Fruit fly (Drosophila melanogaster) whole organism, embryonic: ENCODE measurements around the gene neur.
A peak's percentile ranks its signal among the peaks of the same experiment; 100 is the strongest.

Source experiments
- Antp ChIP-seq: fragments of 200-800 bp; sonication (Bioruptor generic); optimal IDR thresholded peaks from 3 replicates; lab custom pipeline; 2016; ENCODE audit warnings: missing biosample characterization, missing genetic modification characterization
- Bdp1 ChIP-seq: fragments of 200-800 bp; sonication (Bioruptor generic); optimal IDR thresholded peaks from 3 replicates; lab custom pipeline; 2016; ENCODE audit warnings: missing biosample characterization, missing genetic modification characterization
- BtbVII ChIP-seq: fragments of 200-800 bp; sonication (Bioruptor generic); optimal IDR thresholded peaks from 3 replicates; lab custom pipeline; 2017; ENCODE audit warnings: missing biosample characterization, mild to moderate bottlenecking, missing genetic modification characterization
- CG10209 ChIP-seq: fragments of 200-800 bp; sonication (Bioruptor generic); optimal IDR thresholded peaks from 3 replicates; lab custom pipeline; 2017; ENCODE audit warnings: missing biosample characterization, mild to moderate bottlenecking, missing genetic modification characterization, missing genetic modification reagents
- CG11456 ChIP-seq: fragments of 200-800 bp; sonication (Bioruptor generic); IDR thresholded peaks from 3 replicates; pipeline ENCODE4 v1.3.6; 2022; ENCODE audit warnings: missing biosample characterization, missing genetic modification characterization
- CG12391 ChIP-seq: fragments of 200-800 bp; sonication (Bioruptor generic); optimal IDR thresholded peaks from 3 replicates; lab custom pipeline; 2018; ENCODE audit warnings: missing biosample characterization, mild to moderate bottlenecking, missing genetic modification characterization, moderate library complexity
- CG1602 ChIP-seq: fragments of 200-800 bp; sonication (Bioruptor generic); optimal IDR thresholded peaks from 3 replicates; lab custom pipeline; 2016; ENCODE audit warnings: missing biosample characterization, missing genetic modification characterization
- CG1603 ChIP-seq: fragments of 200-800 bp; sonication (Bioruptor generic); optimal IDR thresholded peaks from 2 replicates; lab custom pipeline; 2019; ENCODE audit warnings: missing biosample characterization, mild to moderate bottlenecking, missing genetic modification characterization, moderate library complexity
- CG17359 ChIP-seq: fragments of 200-800 bp; sonication (Bioruptor generic); optimal IDR thresholded peaks from 3 replicates; lab custom pipeline; 2018; ENCODE audit warnings: missing biosample characterization, mild to moderate bottlenecking, missing genetic modification characterization, moderate library complexity
- CG17802 ChIP-seq: fragments of 200-800 bp; sonication (Bioruptor generic); optimal IDR thresholded peaks from 2 replicates; lab custom pipeline; 2018; ENCODE audit warnings: missing biosample characterization, mild to moderate bottlenecking, missing genetic modification characterization, moderate library complexity
- CG1792 ChIP-seq: fragments of 200-800 bp; sonication (Bioruptor generic); optimal IDR thresholded peaks from 2 replicates; lab custom pipeline; 2016; ENCODE audit warnings: missing biosample characterization, missing genetic modification characterization
- CG18619 ChIP-seq: fragments of 200-800 bp; sonication (Bioruptor generic); optimal IDR thresholded peaks from 3 replicates; lab custom pipeline; 2017; ENCODE audit warnings: missing biosample characterization, mild to moderate bottlenecking, missing genetic modification characterization
- CG30403 ChIP-seq: fragments of 200-800 bp; sonication (Bioruptor generic); optimal IDR thresholded peaks from 3 replicates; lab custom pipeline; 2016; ENCODE audit warnings: missing biosample characterization, missing genetic modification characterization
- CG31365 ChIP-seq: fragments of 200-800 bp; sonication (Bioruptor generic); optimal IDR thresholded peaks from 2 replicates; lab custom pipeline; 2018; ENCODE audit warnings: missing biosample characterization, mild to moderate bottlenecking, missing genetic modification characterization
- CG4424 ChIP-seq: fragments of 200-800 bp; sonication (Bioruptor generic); optimal IDR thresholded peaks from 3 replicates; lab custom pipeline; 2016; ENCODE audit warnings: missing biosample characterization, missing genetic modification characterization
- CG5953 ChIP-seq: fragments of 200-800 bp; sonication (Bioruptor generic); IDR thresholded peaks from 2 replicates; pipeline ENCODE4 v1.3.6; 2022; ENCODE audit warnings: missing biosample characterization, missing genetic modification characterization
- CG7786 ChIP-seq: fragments of 200-800 bp; sonication (Bioruptor generic); optimal IDR thresholded peaks from 2 replicates; lab custom pipeline; 2016; ENCODE audit warnings: missing biosample characterization, missing genetic modification characterization
- CG8290 ChIP-seq, 3 experiments: fragments of 200-800 bp; sonication (Bioruptor generic); optimal IDR thresholded peaks; 2 replicates each; lab custom pipeline; 2016 to 2019; ENCODE audit warnings: missing biosample characterization in 3 of 3, missing genetic modification characterization in 3 of 3, mild to moderate bottlenecking in 2 of 3, moderate library complexity in 1 of 3
- CG8944 ChIP-seq: fragments of 200-800 bp; sonication (Bioruptor generic); optimal IDR thresholded peaks from 3 replicates; lab custom pipeline; 2016; ENCODE audit warnings: missing biosample characterization, missing genetic modification characterization
- CG9817 ChIP-seq: fragments of 200-800 bp; sonication (Bioruptor generic); optimal IDR thresholded peaks from 2 replicates; lab custom pipeline; 2018; ENCODE audit warnings: missing biosample characterization, mild to moderate bottlenecking, missing genetic modification characterization, moderate library complexity
- Camta ChIP-seq: fragments of 200-800 bp; sonication (Bioruptor generic); optimal IDR thresholded peaks from 2 replicates; lab custom pipeline; 2016; ENCODE audit warnings: missing biosample characterization, missing genetic modification characterization
- Doc3 ChIP-seq: fragments of 200-800 bp; sonication (Bioruptor generic); IDR thresholded peaks from 3 replicates; pipeline ENCODE4 v1.3.6; 2022; ENCODE audit warnings: missing biosample characterization, missing genetic modification characterization; ENCODE audit not compliant: partially characterized antibody
- Drgx ChIP-seq: fragments of 200-800 bp; sonication (Bioruptor generic); IDR thresholded peaks from 2 replicates; pipeline ENCODE4 v1.3.6; 2022; ENCODE audit warnings: missing biosample characterization, missing genetic modification characterization
- Fer3 ChIP-seq: fragments of 200-800 bp; sonication (Bioruptor generic); optimal IDR thresholded peaks from 2 replicates; lab custom pipeline; 2018; ENCODE audit warnings: missing biosample characterization, mild to moderate bottlenecking, missing genetic modification characterization, moderate library complexity
- HLH3B ChIP-seq: fragments of 200-800 bp; sonication (Bioruptor generic); IDR thresholded peaks from 2 replicates; pipeline ENCODE4 v1.3.6; 2022; ENCODE audit warnings: missing biosample characterization, missing genetic modification characterization
- Hr51 ChIP-seq, 2 experiments: fragments of 200-800 bp; sonication (Bioruptor generic); optimal IDR thresholded peaks; 2 replicates in 1 of 2; 3 replicates in 1 of 2; lab custom pipeline; 2016 to 2018; ENCODE audit warnings: missing biosample characterization in 2 of 2, missing genetic modification characterization in 2 of 2, mild to moderate bottlenecking in 1 of 2, moderate library complexity in 1 of 2
- Hsf ChIP-seq: fragments of 200-800 bp; sonication (Bioruptor generic); optimal IDR thresholded peaks from 3 replicates; lab custom pipeline; 2016; ENCODE audit warnings: missing biosample characterization, missing genetic modification characterization
- MTF-1 ChIP-seq: fragments of 200-800 bp; sonication (Bioruptor generic); optimal IDR thresholded peaks from 2 replicates; lab custom pipeline; 2018; ENCODE audit warnings: missing biosample characterization, mild to moderate bottlenecking, missing genetic modification characterization, borderline replicate concordance
- Mes4 ChIP-seq: fragments of 200-800 bp; sonication (Bioruptor generic); optimal IDR thresholded peaks from 2 replicates; lab custom pipeline; 2016; ENCODE audit warnings: missing biosample characterization, missing genetic modification characterization
- Nf-YB ChIP-seq: fragments of 200-800 bp; sonication (Bioruptor generic); optimal IDR thresholded peaks from 3 replicates; lab custom pipeline; 2019; ENCODE audit warnings: missing biosample characterization, mild to moderate bottlenecking, missing genetic modification characterization, moderate library complexity
- Nf-YC ChIP-seq: fragments of 200-800 bp; optimal IDR thresholded peaks from 3 replicates; lab custom pipeline; 2019; ENCODE audit warnings: missing biosample characterization, mild to moderate bottlenecking, missing genetic modification characterization, moderate library complexity
- Rx ChIP-seq: fragments of 200-800 bp; sonication (Bioruptor generic); IDR thresholded peaks from 2 replicates; pipeline ENCODE4 v1.3.6; 2022; ENCODE audit warnings: missing biosample characterization, missing genetic modification characterization
- Spps ChIP-seq: fragments of 200-800 bp; sonication (Bioruptor generic); optimal IDR thresholded peaks from 2 replicates; lab custom pipeline; 2018; ENCODE audit warnings: missing biosample characterization, mild to moderate bottlenecking, missing genetic modification characterization
- Sry-δ ChIP-seq: fragments of 200-800 bp; sonication (Bioruptor generic); optimal IDR thresholded peaks from 2 replicates; lab custom pipeline; 2016; ENCODE audit warnings: missing biosample characterization, missing genetic modification characterization
- Taf1 ChIP-seq: fragments of 200-800 bp; sonication (Bioruptor generic); IDR thresholded peaks from 2 replicates; pipeline ENCODE4 v1.3.6; 2022; ENCODE audit warnings: missing biosample characterization, missing genetic modification characterization
- ac ChIP-seq: fragments of 200-800 bp; sonication (Bioruptor generic); optimal IDR thresholded peaks from 3 replicates; lab custom pipeline; 2017; ENCODE audit warnings: missing biosample characterization, mild to moderate bottlenecking, missing genetic modification characterization
- aop ChIP-seq: fragments of 200-800 bp; sonication (Bioruptor generic); IDR thresholded peaks from 2 replicates; pipeline ENCODE4 v1.3.6; 2022; ENCODE audit warnings: missing biosample characterization, missing genetic modification characterization
- bsh ChIP-seq, 2 experiments: fragments of 200-800 bp; sonication (Bioruptor generic); optimal IDR thresholded peaks; 2 replicates each; lab custom pipeline; 2017 to 2018; ENCODE audit warnings: mild to moderate bottlenecking in 2 of 2, missing biosample characterization in 2 of 2, missing genetic modification characterization in 2 of 2, moderate library complexity in 1 of 2
- caup ChIP-seq: fragments of 200-800 bp; sonication (Bioruptor generic); optimal IDR thresholded peaks from 3 replicates; lab custom pipeline; 2017; ENCODE audit warnings: missing biosample characterization, mild to moderate bottlenecking, missing genetic modification characterization, moderate library complexity; ENCODE audit not compliant: severe bottlenecking
- cwo ChIP-seq: fragments of 200-800 bp; sonication (Bioruptor generic); optimal IDR thresholded peaks from 3 replicates; lab custom pipeline; 2017; ENCODE audit warnings: missing biosample characterization, missing genetic modification characterization, mild to moderate bottlenecking, moderate library complexity, missing genetic modification reagents
- ems ChIP-seq: fragments of 200-800 bp; sonication (Bioruptor generic); optimal IDR thresholded peaks from 3 replicates; lab custom pipeline; 2016; ENCODE audit warnings: missing biosample characterization, missing genetic modification characterization
- oc ChIP-seq: fragments of 200-800 bp; sonication (Bioruptor generic); optimal IDR thresholded peaks from 2 replicates; lab custom pipeline; 2018; ENCODE audit warnings: missing biosample characterization, mild to moderate bottlenecking, missing genetic modification characterization, moderate library complexity
- pros ChIP-seq: fragments of 200-800 bp; sonication (Bioruptor generic); optimal IDR thresholded peaks from 3 replicates; lab custom pipeline; 2019; ENCODE audit warnings: missing biosample characterization, mild to moderate bottlenecking, missing genetic modification characterization, moderate library complexity
- pzg ChIP-seq: fragments of 200-800 bp; sonication (Bioruptor generic); optimal IDR thresholded peaks from 3 replicates; lab custom pipeline; 2018; ENCODE audit warnings: missing biosample characterization, mild to moderate bottlenecking, missing genetic modification characterization, moderate library complexity
- sd ChIP-seq: fragments of 200-800 bp; sonication (Bioruptor generic); optimal IDR thresholded peaks from 3 replicates; lab custom pipeline; 2018; ENCODE audit warnings: missing biosample characterization, mild to moderate bottlenecking, missing genetic modification characterization, moderate library complexity
- sens ChIP-seq: fragments of 200-800 bp; sonication (Bioruptor generic); peaks from one replicate; lab custom pipeline; 2016; ENCODE audit warnings: missing biosample characterization, missing genetic modification characterization
- slbo ChIP-seq: fragments of 200-800 bp; sonication (Bioruptor generic); IDR thresholded peaks from 2 replicates; pipeline ENCODE4 v1.3.6; 2022; ENCODE audit warnings: missing biosample characterization, missing genetic modification characterization
- tin ChIP-seq: fragments of 200-800 bp; sonication (Bioruptor generic); optimal IDR thresholded peaks from 3 replicates; lab custom pipeline; 2016; ENCODE audit warnings: missing biosample characterization, missing genetic modification characterization
- unc-4 ChIP-seq: fragments of 200-800 bp; sonication (Bioruptor generic); IDR thresholded peaks from 2 replicates; pipeline ENCODE4 v1.3.6; 2022; ENCODE audit warnings: missing biosample characterization, missing genetic modification characterization; ENCODE audit not compliant: partially characterized antibody
- wdn ChIP-seq: fragments of 200-800 bp; sonication (Bioruptor generic); IDR thresholded peaks from 2 replicates; pipeline ENCODE4 v1.3.6; 2022; ENCODE audit warnings: missing biosample characterization, missing genetic modification characterization

Gene neur

dm6 chr3R:9053021-9053420 lies 13.8 kb upstream of the neur start (continued):
- TF ChIP-seq CG9817 (tag; lab: Kevin White, UChicago) (no peak), CG17802 (tag; lab: Kevin White, UChicago) (no peak), cwo (GFP tag; lab: Kevin White, UChicago) (peak; percentile 78), CG8290 (GFP tag; optimal IDR thresholded peaks at IDR 0.05; lab: Kevin White, UChicago) (no peak), CG8290 (tag; optimal IDR thresholded peaks at IDR 0.05; lab: Kevin White, UChicago) (peak in 1 of 2 experiments; percentile 93), CG31365 (tag; lab: Kevin White, UChicago) (peak; percentile 35), aop (no peak), ac (GFP tag; lab: Kevin White, UChicago) (no peak), sens (GFP tag; lab: Kevin White, UChicago) (peak; percentile 88), CG4424 (peak; percentile 23), Fer3 (peak; percentile 52), CG11456 (GFP tag; lab: Robert Waterston, UW) (no peak), unc-4 (GFP tag; lab: Robert Waterston, UW) (no peak), caup (GFP tag; lab: Kevin White, UChicago) (peak; percentile 82), Rx (GFP tag; lab: Robert Waterston, UW) (no peak), Antp (peak; percentile 87), HLH3B (GFP tag; lab: Robert Waterston, UW) (no peak), Sry-δ (GFP tag; lab: Kevin White, UChicago) (peak; percentile 44), CG12391 (tag; lab: Kevin White, UChicago) (peak; percentile 50), pros (GFP tag; lab: Kevin White, UChicago) (peak; percentile 91), sd (peak; percentile 51), CG10209 (GFP tag; lab: Kevin White, UChicago) (peak; percentile 15), BtbVII (peak; percentile 4), oc (tag; lab: Kevin White, UChicago) (peak; percentile 43), Drgx (GFP tag; lab: Robert Waterston, UW) (no peak), Nf-YC (peak; percentile 95), Bdp1 (GFP tag; lab: Kevin White, UChicago) (peak; percentile 3), CG1603 (tag; lab: Kevin White, UChicago) (peak; percentile 43), Doc3 (no peak), Camta (GFP tag; lab: Kevin White, UChicago) (peak; percentile 56), bsh (GFP tag; optimal IDR thresholded peaks at IDR 0.05; lab: Kevin White, UChicago) (peak; percentile 51 to 66), CG18619 (peak; percentile 12), Hsf (GFP tag; lab: Kevin White, UChicago) (peak; percentile 41), CG30403 (GFP tag; lab: Kevin White, UChicago) (peak; percentile 43), Taf1 (no peak), slbo (GFP tag; lab: Robert Waterston, UW) (no peak), ems (GFP tag; lab: Kevin White, UChicago) (peak; percentile 62), Hr51 (GFP tag; optimal IDR thresholded peaks at IDR 0.05; lab: Kevin White, UChicago) (peak; percentile 19 to 64), MTF-1 (GFP tag; lab: Kevin White, UChicago) (peak; percentile 64), CG1602 (peak; percentile 7), wdn (GFP tag; lab: Robert Waterston, UW) (no peak), Mes4 (GFP tag; lab: Kevin White, UChicago) (peak; percentile 66), Spps (tag; lab: Kevin White, UChicago) (no peak), CG1792 (GFP tag; lab: Kevin White, UChicago) (peak; percentile 20), CG8944 (GFP tag; lab: Kevin White, UChicago) (peak; percentile 10), pzg (GFP tag; lab: Kevin White, UChicago) (peak; percentile 23), CG5953 (GFP tag; lab: Robert Waterston, UW) (no peak), Nf-YB (GFP tag; lab: Kevin White, UChicago) (peak; percentile 91), tin (GFP tag; lab: Kevin White, UChicago) (peak; percentile 27), CG17359 (tag; lab: Kevin White, UChicago) (peak; percentile 48), CG7786 (GFP tag; lab: Kevin White, UChicago) (peak; percentile 62)
